Worm (Caenorhabditis elegans) whole organism, L1 larva: ENCODE data around the gene clec-78.

ENCODE experiments used
- aly-2 ChIP-seq: fragments of 150-350 bp; optimal IDR thresholded peaks from 2 replicates; lab custom pipeline; 2014; ENCODE audit warnings: missing biosample characterization, missing genetic modification characterization
- ceh-82 ChIP-seq, 3 experiments: fragments of 150-350 bp in 1 of 3; sonication (generic microtip) in 2 of 3; optimal IDR thresholded peaks; 2 replicates each; lab custom pipeline; 2014 to 2017; ENCODE audit warnings: missing biosample characterization in 3 of 3, missing genetic modification characterization in 3 of 3
- efl-1 ChIP-seq, 4 experiments: fragments of 150-350 bp; optimal IDR thresholded peaks in 3 of 4; peaks in 1 of 4; 1 replicate in 1 of 4; 2 replicates in 3 of 4; lab custom pipeline; 2014; ENCODE audit warnings: missing biosample characterization in 2 of 4, missing genetic modification characterization in 2 of 4, missing genetic modification reagents in 2 of 4
- jun-1 ChIP-seq: fragments of 150-350 bp; optimal IDR thresholded peaks from 2 replicates; lab custom pipeline; 2014; ENCODE audit warnings: missing biosample characterization, missing genetic modification reagents, missing genetic modification characterization
- nhr-11 ChIP-seq: fragments of 150-350 bp; optimal IDR thresholded peaks from 2 replicates; lab custom pipeline; 2014; ENCODE audit warnings: missing biosample characterization, missing genetic modification characterization
- nhr-12 ChIP-seq: sonication (generic microtip); optimal IDR thresholded peaks from 2 replicates; lab custom pipeline; 2017; ENCODE audit warnings: missing biosample characterization, missing genetic modification characterization
- nhr-28 ChIP-seq: fragments of 150-350 bp; optimal IDR thresholded peaks from 2 replicates; lab custom pipeline; 2014; ENCODE audit warnings: missing biosample characterization, missing genetic modification characterization
- nhr-90 ChIP-seq: sonication (generic microtip); optimal IDR thresholded peaks from 2 replicates; lab custom pipeline; 2016; ENCODE audit warnings: mild to moderate bottlenecking, missing genetic modification characterization, missing compliant biosample characterization; ENCODE audit not compliant: poor library complexity
- pax-3 ChIP-seq: fragments of 200-800 bp; sonication (Bioruptor generic); optimal IDR thresholded peaks from 2 replicates; lab custom pipeline; 2018; ENCODE audit warnings: mild to moderate bottlenecking, missing genetic modification characterization, moderate library complexity, missing compliant biosample characterization
- pqm-1 ChIP-seq: sonication (generic microtip); optimal IDR thresholded peaks from 3 replicates; lab custom pipeline; 2017; ENCODE audit warnings: missing biosample characterization, missing genetic modification characterization
- swsn-7 ChIP-seq: sonication (generic microtip); optimal IDR thresholded peaks from 2 replicates; lab custom pipeline; 2016; ENCODE audit warnings: missing genetic modification characterization, missing compliant biosample characterization
- unc-130 ChIP-seq: fragments of 150-350 bp; optimal IDR thresholded peaks from 2 replicates; lab custom pipeline; 2017; ENCODE audit warnings: missing biosample characterization, missing genetic modification characterization, inconsistent platforms

ce11 chrIV:4004221-4004620 lies 15.3 kb downstream of the clec-78 start:
- TF ChIP-seq nhr-90 (no peak), nhr-28 (tag; lab: Kevin White, UChicago) (no peak), unc-130 (tag; lab: Kevin White, UChicago) (no peak), nhr-12 (no peak), pax-3 (tag; lab: Kevin White, UChicago) (no peak), swsn-7 (tag; lab: Kevin White, UChicago) (no peak), aly-2 (tag; lab: Kevin White, UChicago) (no peak), pqm-1 (tag; lab: Kevin White, UChicago) (no peak), jun-1 (tag; lab: Kevin White, UChicago) (no peak), ceh-82 (tag; optimal IDR thresholded peaks at IDR 0.05; lab: Kevin White, UChicago) (no peak), nhr-11 (tag; lab: Kevin White, UChicago) (no peak), efl-1 (optimal IDR thresholded peaks at IDR 0.05; lab: Kevin White, UChicago) (no peak), efl-1 (GFP tag; optimal IDR thresholded peaks at IDR 0.05 in 1 of 2; lab: Kevin White, UChicago) (no peak)
